Worm (Caenorhabditis elegans): ENCODE data around the gene glr-6.

The glr-6 gene

ce11 chrX:6792281-6793003, 48.1 kb downstream of the glr-6 start (continued):
- TF ChIP-seq let-607 (tag; optimal IDR thresholded peaks at IDR 0.05) (peak in 1 of 2 experiments; percentile 10), lsy-27 (tag; optimal IDR thresholded peaks at IDR 0.05; ENCODE audit: borderline replicate concordance, insufficient read depth) (no peak), nfya-2 (GFP tag; IDR thresholded peaks at IDR 0.05) (no peak), ceh-79 (tag; optimal IDR thresholded peaks at IDR 0.05) (no peak), athp-1 (tag; optimal IDR thresholded peaks at IDR 0.05) (no peak), ztf-25 (GFP tag; IDR thresholded peaks at IDR 0.05) (no peak), madf-10 (tag; optimal IDR thresholded peaks at IDR 0.05) (peak; percentile 68), rec-8 (tag; optimal IDR thresholded peaks at IDR 0.05) (no peak), pbrm-1 (GFP tag; IDR thresholded peaks at IDR 0.05) (no peak), tbx-9 (tag; optimal IDR thresholded peaks at IDR 0.05; ENCODE audit: borderline replicate concordance) (no peak), hlh-26 (GFP tag; conservative IDR thresholded peaks at IDR 0.05) (no peak), nhr-80 (tag; optimal IDR thresholded peaks at IDR 0.05) (peak; percentile 63)

ce11 chrX:6790986-6791385, 49.5 kb downstream of the glr-6 start, which contains the start of gene asp-3:
TSS of gene asp-3 (plus strand) at chrX:6791064.
- TF ChIP-seq nhr-80 (tag; optimal IDR thresholded peaks at IDR 0.05): no peak
- TF ChIP-seq lin-26 (GFP tag; IDR thresholded peaks at IDR 0.05): no peak
- TF ChIP-seq sea-2 (GFP tag; IDR thresholded peaks at IDR 0.05): no peak
- no peak for TF ChIP-seq dox-1 (GFP tag; IDR thresholded peaks at IDR 0.05)
- no peak for TF ChIP-seq gei-17 (GFP tag; optimal IDR thresholded peaks at IDR 0.05)
- no peak for TF ChIP-seq F55B11.4 (tag; optimal IDR thresholded peaks at IDR 0.05; ENCODE audit: borderline replicate concordance, insufficient read depth)
- no peak for TF ChIP-seq lag-1 (GFP tag; IDR thresholded peaks at IDR 0.05)
- no peak for TF ChIP-seq hlh-26 (GFP tag; conservative IDR thresholded peaks at IDR 0.05)
- TF ChIP-seq ztf-25 (GFP tag; IDR thresholded peaks at IDR 0.05): no peak
- TF ChIP-seq ztf-18 (tag; optimal IDR thresholded peaks at IDR 0.05): no peak
- no peak for TF ChIP-seq aptf-3 (GFP tag; IDR thresholded peaks at IDR 0.05)

ce11 chrX:6790457-6790856, 50.1 kb downstream of the glr-6 start:
- TF ChIP-seq B0035.1 (tag; optimal IDR thresholded peaks at IDR 0.05): no peak
- no peak for TF ChIP-seq ztf-3 (GFP tag; optimal IDR thresholded peaks at IDR 0.05)
- TF ChIP-seq hsf-1 (GFP tag; IDR thresholded peaks at IDR 0.05): peak; percentile 50; the same call in 1 of the 2 replicates
- TF ChIP-seq mel-28 (tag; optimal IDR thresholded peaks at IDR 0.05; ENCODE audit: borderline replicate concordance): no peak

- TF ChIP-seq B0035.1 (tag; optimal IDR thresholded peaks at IDR 0.05): no peak
- TF ChIP-seq B0261.1 (tag; optimal IDR thresholded peaks at IDR 0.05): no peak
- TF ChIP-seq T26A5.8 (tag; optimal IDR thresholded peaks at IDR 0.05): no peak
- TF ChIP-seq ztf-6 (GFP tag; IDR thresholded peaks at IDR 0.05): no peak
- TF ChIP-seq F23B12.7 (tag; optimal IDR thresholded peaks at IDR 0.05; ENCODE audit: insufficient read depth): no peak
- TF ChIP-seq ekl-4 (GFP tag; IDR thresholded peaks at IDR 0.05): no peak
- no peak for TF ChIP-seq nfya-1 (tag; optimal IDR thresholded peaks at IDR 0.05; ENCODE audit: borderline replicate concordance, insufficient read depth)
- TF ChIP-seq cebp-1 (GFP tag; IDR thresholded peaks at IDR 0.05): 0 out of 2 replicates have a peak, but pooled peaks have one; percentile 10
- peak; percentile 74 for TF ChIP-seq cebp-1 (tag; optimal IDR thresholded peaks at IDR 0.05)
- TF ChIP-seq tbx-9 (tag; optimal IDR thresholded peaks at IDR 0.05; ENCODE audit: borderline replicate concordance): no peak
- TF ChIP-seq snpc-1.1 (tag; optimal IDR thresholded peaks at IDR 0.05; ENCODE audit: insufficient read depth): no peak
- no peak for TF ChIP-seq sptf-2 (GFP tag; optimal IDR thresholded peaks at IDR 0.05)
- no peak for TF ChIP-seq nhr-120 (GFP tag; IDR thresholded peaks at IDR 0.05)
- no peak for TF ChIP-seq ztf-3 (GFP tag; optimal IDR thresholded peaks at IDR 0.05)
- TF ChIP-seq D2030.7 (GFP tag; IDR thresholded peaks at IDR 0.05): no peak
- no peak for TF ChIP-seq mxl-1 (tag; optimal IDR thresholded peaks at IDR 0.05)
- no peak for TF ChIP-seq lag-1 (GFP tag; IDR thresholded peaks at IDR 0.05)
- TF ChIP-seq egrh-3 (GFP tag; IDR thresholded peaks at IDR 0.05): no peak
- TF ChIP-seq Y79H2A.3 (GFP tag; conservative IDR thresholded peaks at IDR 0.05): no peak
- no peak for TF ChIP-seq lin-54 (GFP tag; optimal IDR thresholded peaks at IDR 0.05)
- no peak for TF ChIP-seq madf-3 (GFP tag; IDR thresholded peaks at IDR 0.05)
- TF ChIP-seq nhr-80 (tag; optimal IDR thresholded peaks at IDR 0.05): peak; percentile 78
Measured at ce11 chrX:6788965-6789573, 51.5 kb downstream of the glr-6 start, which contains the start of gene sgca-1. TSS of gene sgca-1 (minus strand) at chrX:6789548.
